Worm (Caenorhabditis elegans) whole organism, mixed stage, embryonic: Measurements from ENCODE around the gene ugt-67.

Source experiments
- flh-1 ChIP-seq: fragments of 200-800 bp; sonication (Bioruptor generic); optimal IDR thresholded peaks from 2 replicates; lab custom pipeline; 2018; ENCODE audit warnings: mild to moderate bottlenecking, missing genetic modification characterization, moderate library complexity, missing compliant biosample characterization
- ham-2 ChIP-seq: fragments of 200-800 bp; sonication (Bioruptor generic); optimal IDR thresholded peaks from 2 replicates; lab custom pipeline; 2018; ENCODE audit warnings: mild to moderate bottlenecking, missing genetic modification characterization, missing compliant biosample characterization
- lin-13 ChIP-seq: fragments of 150-350 bp; optimal IDR thresholded peaks from 2 replicates; lab custom pipeline; 2014; ENCODE audit warnings: missing biosample characterization, missing genetic modification characterization
- lsy-2 ChIP-seq: fragments of 150-350 bp; optimal IDR thresholded peaks from 2 replicates; lab custom pipeline; 2014; ENCODE audit warnings: missing biosample characterization, missing genetic modification characterization
- mep-1 ChIP-seq: fragments of 150-350 bp; optimal IDR thresholded peaks from 2 replicates; lab custom pipeline; 2017; ENCODE audit warnings: missing biosample characterization, missing genetic modification reagents, missing genetic modification characterization, inconsistent platforms
- snpc-4 ChIP-seq: fragments of 150-350 bp; optimal IDR thresholded peaks from 2 replicates; lab custom pipeline; 2014; ENCODE audit warnings: missing biosample characterization, missing genetic modification characterization
- unc-62 ChIP-seq: fragments of 150-350 bp; optimal IDR thresholded peaks from 2 replicates; lab custom pipeline; 2014; ENCODE audit warnings: missing biosample characterization, missing genetic modification reagents, missing genetic modification characterization
- ztf-11 ChIP-seq: fragments of 150-350 bp; optimal IDR thresholded peaks from 2 replicates; lab custom pipeline; 2014; ENCODE audit warnings: missing biosample characterization, missing genetic modification characterization

DNA sequence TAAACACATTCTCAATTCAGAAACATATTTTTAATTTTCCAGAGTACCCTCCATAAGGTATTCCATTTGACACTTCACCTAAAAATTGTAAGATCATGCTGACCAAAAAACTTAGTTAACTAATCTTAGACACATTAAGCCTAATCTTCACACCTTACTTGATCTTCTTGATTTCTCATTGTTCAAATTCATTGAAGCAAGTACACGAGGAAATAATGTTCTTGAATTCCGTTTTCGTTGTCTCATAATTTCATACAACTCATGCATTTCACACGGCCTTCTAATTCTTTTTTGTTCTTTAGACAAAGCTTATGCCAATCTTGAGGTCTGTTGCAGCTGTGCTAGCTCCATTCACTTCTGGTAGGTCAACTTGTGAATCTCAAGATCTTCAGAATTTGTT is 29.2 kb upstream of the ugt-67 start, which contains the start of gene srd-33:
- TF ChIP-seq unc-62 (GFP tag; lab: Kevin White, UChicago) (no peak), snpc-4 (no peak), lin-13 (tag; lab: Kevin White, UChicago) (no peak), mep-1 (no peak), flh-1 (GFP tag; lab: Kevin White, UChicago) (no peak), ztf-11 (tag; lab: Kevin White, UChicago) (no peak), ham-2 (GFP tag; lab: Kevin White, UChicago) (no peak), lsy-2 (tag; lab: Kevin White, UChicago) (no peak)
